Worm (Caenorhabditis elegans): Measurements from ENCODE around the gene K03A1.4.

K03A1.4 gene

DNA sequence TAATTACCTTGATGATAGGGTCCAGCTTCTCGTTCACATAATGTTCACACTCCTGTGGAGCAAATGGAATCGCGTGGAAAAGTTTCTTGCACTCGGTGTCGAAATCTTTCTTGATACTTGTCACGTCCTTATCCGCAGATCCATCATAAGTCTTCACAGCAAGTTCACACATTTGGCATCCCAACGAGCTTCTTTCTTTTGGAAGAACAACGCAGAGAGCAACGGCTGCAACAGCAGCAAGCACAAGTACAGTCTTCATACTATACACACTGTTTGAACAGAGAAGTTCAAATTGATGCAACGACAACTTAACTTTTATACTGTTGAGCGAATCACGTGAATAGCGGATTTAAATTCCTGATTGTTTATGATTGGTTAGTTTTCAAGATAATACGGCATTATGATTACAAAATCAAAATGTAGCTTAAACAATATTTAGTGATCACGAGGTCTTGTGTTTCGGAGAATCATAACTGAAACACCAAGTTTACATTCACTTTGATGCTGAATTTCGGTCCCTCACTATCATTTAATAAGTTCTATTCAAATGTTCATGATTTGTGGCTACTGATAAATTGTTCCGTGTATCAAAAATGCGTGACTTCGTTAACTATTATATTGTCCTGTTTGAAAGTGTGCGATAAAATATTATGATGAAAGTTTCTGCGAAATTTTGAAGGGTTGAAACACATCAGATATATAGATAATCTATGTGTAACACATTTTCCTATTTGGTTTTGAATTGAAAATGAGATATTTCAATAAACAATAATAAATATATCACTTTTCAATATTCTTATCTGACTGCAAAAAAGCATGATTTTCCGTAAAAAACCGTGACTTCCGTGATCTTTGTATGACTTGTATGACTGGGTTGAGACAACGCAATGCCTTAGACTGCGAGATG lies 18.2 kb upstream of the K03A1.4 start, which contains the start of the genes spp-2 and spp-6:
Gene spp-2 (minus strand): TSS at position 334 of the 907 bp plus-strand sequence.
Gene spp-6 (plus strand): TSS at position 857 of the 907 bp plus-strand sequence.
- TF ChIP-seq unc-62 (GFP tag; optimal IDR thresholded peaks at IDR 0.05) = no peak

DNA sequence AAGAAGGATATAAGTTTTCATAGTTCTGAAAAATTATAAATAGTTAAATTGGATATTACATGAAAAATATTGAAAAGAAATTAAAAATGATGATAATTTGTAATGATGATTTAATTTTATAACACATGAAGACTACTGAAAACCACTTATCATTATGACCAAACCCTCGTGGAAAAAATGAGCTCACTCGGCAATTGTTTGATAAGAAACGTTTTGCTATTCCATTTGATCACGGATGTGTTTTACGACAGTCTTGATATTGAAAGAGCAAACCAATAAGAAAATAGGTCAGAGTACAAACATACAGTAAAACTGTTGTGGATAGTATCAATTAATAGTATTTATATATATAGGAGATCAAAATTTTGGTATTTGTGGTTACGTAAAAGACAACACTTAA lies 16.8 kb upstream of the K03A1.4 start, which contains the start of gene spp-3:
Gene spp-3 (minus strand): TSS at position 25 of the 400 bp plus-strand sequence.
- no peak for TF ChIP-seq unc-62 (GFP tag; optimal IDR thresholded peaks at IDR 0.05)

DNA sequence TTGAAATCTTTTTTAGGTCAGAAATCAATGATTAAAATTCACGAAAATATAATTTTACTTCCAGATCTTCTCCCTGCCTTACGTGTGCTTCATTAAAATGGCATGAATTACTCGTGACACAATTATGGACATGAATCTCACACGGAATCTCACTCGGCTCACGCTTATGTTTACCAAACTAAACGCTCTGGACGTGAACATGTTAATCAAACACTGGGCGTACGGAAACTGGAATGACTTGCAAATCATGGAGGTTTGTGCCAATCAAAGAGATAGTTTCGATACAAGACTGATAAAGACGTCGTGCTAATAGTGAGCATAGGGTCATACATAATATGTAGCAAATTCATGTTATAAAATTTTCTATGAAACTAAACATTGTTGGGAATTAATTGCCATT lies 16.0 kb upstream of the K03A1.4 start:
- TF ChIP-seq unc-62 (GFP tag; optimal IDR thresholded peaks at IDR 0.05) = no peak

DNA sequence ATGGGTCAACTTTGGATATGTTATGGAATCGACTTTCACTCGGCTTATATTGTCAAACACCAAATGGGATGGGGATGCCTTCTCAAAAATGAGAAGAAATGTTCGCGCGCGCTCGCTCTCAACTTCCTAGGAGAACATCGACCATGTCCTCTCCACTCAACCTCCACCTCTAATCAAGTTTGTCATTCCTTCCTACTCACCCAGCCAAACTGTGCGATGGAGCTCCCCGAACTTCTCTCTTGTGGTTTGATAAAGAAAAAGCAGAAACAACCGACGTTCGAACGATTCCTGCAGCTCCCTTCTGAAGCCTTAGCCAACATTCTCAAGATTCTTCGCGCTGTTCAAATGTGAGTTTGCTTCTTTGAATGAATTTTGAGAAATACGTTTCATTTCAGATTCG lies 14.7 kb upstream of the K03A1.4 start:
- TF ChIP-seq unc-62 (GFP tag; optimal IDR thresholded peaks at IDR 0.05) = no peak

DNA sequence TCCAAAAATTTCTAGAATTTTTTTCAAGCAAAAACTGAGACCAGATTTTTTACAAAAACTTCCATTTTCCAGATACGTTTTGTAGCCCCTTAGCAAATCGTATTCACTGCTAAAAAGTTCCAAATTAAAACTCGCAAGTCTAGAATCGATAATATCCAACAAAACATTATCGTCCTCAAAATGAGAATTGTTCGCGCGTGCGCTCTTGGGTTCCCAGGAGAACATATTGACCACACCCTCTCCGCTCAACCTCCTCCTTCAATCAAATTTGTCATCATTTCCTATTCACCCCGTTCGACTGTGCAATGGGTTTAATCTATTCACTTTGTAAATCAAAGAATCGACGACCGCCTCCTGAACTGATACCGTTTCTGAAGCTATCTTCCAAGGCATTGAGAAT lies 13.3 kb upstream of the K03A1.4 start:
- no peak for TF ChIP-seq unc-62 (GFP tag; optimal IDR thresholded peaks at IDR 0.05)

DNA sequence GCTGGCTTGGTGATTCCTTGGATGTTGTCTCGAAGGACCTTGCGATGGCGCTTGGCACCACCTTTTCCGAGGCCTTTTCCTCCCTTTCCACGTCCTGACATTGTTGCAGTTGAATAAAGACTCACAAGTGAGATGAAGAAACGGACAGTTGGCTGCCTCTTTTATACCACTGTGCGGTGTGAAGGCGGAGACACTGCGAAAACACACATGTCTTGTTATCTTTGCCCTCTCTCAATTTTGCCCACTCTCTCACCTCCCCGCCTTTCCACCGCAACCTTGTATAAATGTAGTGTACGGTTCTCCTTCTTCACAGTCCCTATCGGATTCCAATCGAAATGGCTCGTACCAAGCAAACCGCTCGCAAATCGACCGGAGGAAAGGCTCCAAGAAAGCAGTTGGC lies 11.2 kb upstream of the K03A1.4 start, which contains the start of the genes his-38 and his-40:
Gene his-38 (minus strand): TSS at position 101 of the 400 bp plus-strand sequence.
Gene his-40 (plus strand): TSS at position 336 of the 400 bp plus-strand sequence.
- TF ChIP-seq unc-62 (GFP tag; optimal IDR thresholded peaks at IDR 0.05) = no peak

DNA sequence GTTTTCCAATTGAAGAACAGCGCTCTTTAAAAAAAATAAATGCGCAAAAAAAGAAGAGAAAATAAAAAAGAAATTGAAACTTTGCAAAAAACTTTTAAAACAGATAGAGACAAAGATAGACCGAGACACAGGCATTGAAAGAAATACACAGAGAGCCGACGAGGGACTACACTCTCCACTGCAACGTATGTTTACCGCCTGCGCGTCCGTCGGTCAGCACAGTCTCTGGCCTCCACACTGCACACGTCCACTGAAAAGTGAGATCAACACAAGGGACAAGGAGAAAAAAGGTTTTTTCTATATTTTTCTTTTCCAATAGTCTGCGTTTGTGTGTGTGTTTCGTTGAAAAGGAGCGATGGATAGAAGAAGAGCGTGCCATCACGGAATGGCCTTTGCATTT lies 7.9 kb upstream of the K03A1.4 start:
- TF ChIP-seq unc-62 (GFP tag; optimal IDR thresholded peaks at IDR 0.05) = no peak

DNA sequence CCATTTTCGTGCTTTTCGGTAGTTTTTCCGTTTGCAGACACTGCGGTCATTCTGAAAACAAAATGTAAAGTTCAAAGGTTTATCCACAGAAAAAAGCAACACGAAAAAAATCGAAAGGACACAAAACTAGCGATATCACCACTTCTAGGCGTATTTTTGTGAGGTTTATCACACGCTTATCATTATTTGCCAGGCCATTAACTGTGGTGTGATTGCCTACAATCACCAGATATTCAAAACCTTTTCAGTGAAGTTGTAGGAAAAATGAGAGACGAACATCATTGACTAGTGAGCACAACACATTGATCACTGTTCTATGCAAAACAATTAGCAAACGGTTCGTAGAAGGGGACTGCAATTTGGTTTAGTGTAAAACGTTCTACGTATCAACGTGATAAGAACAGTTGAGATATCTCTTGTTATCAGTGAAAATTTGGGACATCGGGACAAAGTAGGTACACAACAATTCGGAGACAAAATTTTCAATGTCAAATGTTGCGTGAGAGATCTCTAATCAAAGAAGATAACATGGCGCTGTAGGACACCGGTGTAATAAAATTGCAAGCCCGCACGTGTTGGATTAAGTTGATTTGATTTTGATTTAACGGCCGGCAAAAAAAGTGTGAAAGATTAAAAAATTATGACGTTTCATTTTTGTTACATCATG lies 7.1 kb upstream of the K03A1.4 start, which contains the start of gene sur-5:
Gene sur-5 (minus strand): TSS at position 51 of the 667 bp plus-strand sequence.
- no peak for TF ChIP-seq unc-62 (GFP tag; optimal IDR thresholded peaks at IDR 0.05)

DNA sequence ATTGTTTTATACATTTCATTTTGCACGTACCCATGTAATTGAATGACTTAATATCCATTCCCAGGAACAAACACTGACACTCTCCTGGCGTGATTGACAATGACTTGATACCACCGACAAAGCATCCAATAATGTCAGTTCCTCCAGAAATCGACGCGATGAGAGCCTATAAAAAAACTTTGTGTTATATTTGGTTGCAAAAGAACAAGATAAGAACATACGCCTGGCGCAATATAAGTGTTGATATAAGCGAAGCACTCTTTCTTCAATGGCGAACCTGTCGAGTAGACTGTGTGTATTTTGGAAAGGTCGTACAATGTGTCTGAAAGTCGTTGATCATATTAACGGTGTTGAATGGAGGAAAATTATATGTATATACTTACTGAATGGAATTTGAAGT lies 4.6 kb upstream of the K03A1.4 start:
- no peak for TF ChIP-seq unc-62 (GFP tag; optimal IDR thresholded peaks at IDR 0.05)

DNA sequence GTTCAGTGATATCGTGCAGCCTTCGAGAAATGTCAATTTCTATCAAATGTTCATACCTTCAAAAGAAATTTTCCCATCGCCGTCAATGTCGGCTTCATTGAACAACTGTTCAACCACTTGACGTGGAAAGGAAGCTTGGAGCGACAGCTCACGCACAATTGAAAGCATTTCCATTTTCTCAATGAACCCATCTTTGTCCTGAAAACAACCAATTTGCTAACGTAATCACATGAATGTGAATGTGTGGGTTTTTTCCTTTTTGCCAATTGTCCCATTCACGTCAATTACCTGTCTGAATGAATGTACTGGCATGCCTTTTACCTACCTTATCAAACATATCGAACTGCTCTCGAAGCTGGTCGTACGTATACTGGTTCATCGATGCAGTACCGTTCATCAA lies 2.2 kb downstream of the K03A1.4 start:
- no peak for TF ChIP-seq unc-62 (GFP tag; optimal IDR thresholded peaks at IDR 0.05)

DNA sequence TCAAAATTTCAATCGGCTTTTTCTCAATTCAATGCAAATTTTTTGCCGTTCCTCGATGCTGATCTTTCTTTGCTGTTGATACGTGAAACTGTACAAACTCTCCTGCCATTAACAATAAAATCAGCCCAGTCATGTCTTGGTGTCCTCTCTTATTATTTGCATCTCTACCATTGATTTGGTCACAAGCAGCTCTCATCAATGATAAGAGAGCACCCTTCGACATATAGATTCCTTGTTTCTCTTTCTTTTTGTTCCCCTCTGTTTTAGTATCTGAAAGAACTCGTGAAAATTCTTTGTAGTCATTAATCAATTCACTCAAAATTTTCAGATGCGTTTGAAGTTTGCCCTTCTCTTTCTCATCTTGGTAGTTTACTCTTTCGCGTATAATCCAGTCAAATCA lies 6.7 kb downstream of the K03A1.4 start, which contains the start of gene lron-7:
Gene lron-7 (plus strand): TSS at position 323 of the 400 bp plus-strand sequence.
- TF ChIP-seq unc-62 (GFP tag; optimal IDR thresholded peaks at IDR 0.05) = no peak

DNA sequence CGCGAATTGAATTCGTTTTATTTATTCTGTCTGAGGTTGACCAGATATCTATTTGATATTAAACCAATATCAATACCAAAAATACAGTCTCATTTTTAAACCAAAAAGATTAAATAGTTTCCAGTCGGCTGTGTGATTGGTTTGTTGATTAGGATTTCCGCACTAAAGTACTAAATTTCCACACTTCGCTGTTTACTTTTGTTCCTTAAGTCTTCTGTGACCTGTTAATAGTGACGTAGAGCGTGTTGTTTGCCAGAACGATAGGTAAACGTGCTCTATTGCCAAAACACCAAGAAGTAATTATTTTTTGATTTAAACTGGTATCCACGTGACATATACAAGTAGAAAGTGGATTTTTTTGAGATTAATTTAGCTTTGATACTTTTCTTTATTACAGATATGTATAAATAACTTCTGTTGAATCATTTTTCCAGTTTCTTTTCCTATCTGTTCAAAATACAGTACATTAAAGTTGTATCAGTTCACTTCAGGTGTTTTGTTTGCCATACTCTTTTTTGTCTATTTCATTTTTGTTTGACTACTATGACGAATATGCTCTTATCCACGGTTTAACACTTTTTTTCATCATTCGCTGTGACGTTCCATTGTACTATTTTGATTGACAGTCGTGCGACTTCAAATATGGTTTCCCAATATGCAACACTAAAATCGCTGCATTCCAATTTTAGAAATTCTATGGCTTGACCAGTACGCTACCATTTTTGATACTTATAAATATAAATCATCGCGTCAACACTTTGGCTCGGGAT lies 7.5 kb downstream of the K03A1.4 start:
- no peak for TF ChIP-seq unc-62 (GFP tag; optimal IDR thresholded peaks at IDR 0.05)

DNA sequence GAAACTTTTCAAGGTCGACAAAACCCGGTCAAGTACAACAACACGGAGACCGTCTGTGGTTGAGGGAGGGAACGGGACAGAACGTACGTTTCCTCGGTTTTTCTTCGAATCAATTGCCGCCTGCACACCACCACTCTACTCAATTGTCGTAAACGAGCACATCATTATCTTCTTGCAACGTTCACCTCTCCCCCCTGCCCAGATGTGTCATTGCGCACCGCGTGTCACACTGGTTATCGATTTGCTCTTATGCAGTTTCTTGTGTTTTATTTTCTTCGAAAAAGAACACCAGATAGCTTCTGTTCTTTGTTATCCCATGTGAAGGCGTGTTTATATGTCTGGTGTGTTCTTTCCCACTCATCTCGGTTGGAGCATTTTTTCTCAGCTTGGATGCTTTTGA lies 9.0 kb downstream of the K03A1.4 start:
- no peak for TF ChIP-seq unc-62 (GFP tag; optimal IDR thresholded peaks at IDR 0.05)

DNA sequence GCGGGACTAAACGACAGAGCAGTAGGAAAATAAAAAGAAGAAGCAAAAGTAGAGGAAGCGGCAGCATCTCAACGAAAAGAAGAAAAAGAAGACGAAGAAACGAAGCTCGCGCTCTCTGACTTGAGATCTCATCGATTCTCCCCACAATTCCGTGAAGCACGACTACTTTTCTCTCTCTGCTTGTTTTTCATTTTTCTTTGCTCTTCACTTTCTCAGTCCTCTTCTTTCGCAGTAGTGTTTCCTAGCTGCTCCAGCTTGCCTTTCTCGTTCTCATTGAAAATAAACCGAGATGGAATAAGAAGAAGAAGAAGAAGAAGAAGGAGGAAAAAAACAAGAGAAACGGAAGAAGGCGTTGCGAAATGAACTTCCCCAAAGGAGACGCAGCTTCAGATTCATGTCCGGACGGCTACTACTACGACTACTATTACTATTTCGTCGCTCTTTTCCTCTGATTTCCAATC lies 13.8 kb downstream of the K03A1.4 start:
- no peak for TF ChIP-seq unc-62 (GFP tag; optimal IDR thresholded peaks at IDR 0.05)

DNA sequence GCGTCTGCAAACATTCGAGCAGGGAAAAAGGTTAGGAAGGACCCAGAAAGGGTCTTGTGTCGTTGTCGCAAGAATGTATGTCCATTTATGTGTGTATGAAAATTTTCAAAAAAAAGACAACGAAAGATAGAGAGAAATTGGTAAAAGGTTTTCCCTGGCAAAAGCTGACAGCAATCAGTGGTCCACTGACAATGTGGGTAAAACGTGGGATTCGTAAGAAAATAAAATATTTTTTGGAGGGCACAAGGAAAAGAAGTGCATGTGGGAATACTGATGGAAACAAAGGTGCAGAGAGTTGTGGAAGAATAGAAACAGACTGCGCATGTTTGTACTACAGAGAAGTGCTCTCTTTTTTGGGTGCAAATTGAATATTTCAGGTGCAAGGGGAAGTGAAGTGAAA lies 15.4 kb downstream of the K03A1.4 start:
- TF ChIP-seq unc-62 (GFP tag; optimal IDR thresholded peaks at IDR 0.05) = no peak

DNA sequence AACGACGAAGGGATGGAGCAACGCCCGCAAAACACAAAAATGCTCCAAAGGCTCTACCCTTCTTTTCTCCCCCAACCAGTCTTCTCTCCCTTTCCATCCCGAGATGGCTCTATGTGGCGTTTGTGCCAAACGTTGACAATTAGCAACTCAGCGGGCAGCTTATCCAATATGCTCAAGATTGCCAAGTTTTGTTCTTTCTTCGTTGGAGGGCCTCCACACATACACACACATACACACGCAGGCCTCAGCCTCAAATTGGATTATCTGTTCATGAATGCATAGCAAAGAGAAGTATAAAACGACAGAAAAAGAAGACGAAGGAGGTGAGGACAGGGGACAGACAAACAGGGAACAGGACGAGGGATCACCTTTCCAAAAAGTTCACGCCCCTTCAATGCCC lies 17.2 kb downstream of the K03A1.4 start:
- no peak for TF ChIP-seq unc-62 (GFP tag; optimal IDR thresholded peaks at IDR 0.05)
